Fruit fly (Drosophila melanogaster) whole organism, embryonic: Measurements from ENCODE around the gene CG2533.

ENCODE experiments used
- Aef1 ChIP-seq: fragments of 200-800 bp; sonication (Bioruptor generic); IDR thresholded peaks from 3 replicates; pipeline ENCODE4 v1.3.6; 2022; ENCODE audit warnings: missing biosample characterization, missing genetic modification characterization
- CG10274 ChIP-seq: fragments of 200-800 bp; sonication (Bioruptor generic); optimal IDR thresholded peaks from 3 replicates; lab custom pipeline; 2017; ENCODE audit warnings: missing biosample characterization, mild to moderate bottlenecking, missing genetic modification characterization
- CG13287 ChIP-seq: fragments of 200-800 bp; sonication (Bioruptor generic); IDR thresholded peaks from 2 replicates; pipeline ENCODE4 v1.3.6; 2022; ENCODE audit warnings: missing biosample characterization, missing genetic modification characterization; ENCODE audit not compliant: partially characterized antibody
- CG13424 ChIP-seq: fragments of 200-800 bp; sonication (Bioruptor generic); optimal IDR thresholded peaks from 2 replicates; lab custom pipeline; 2019; ENCODE audit warnings: missing biosample characterization, mild to moderate bottlenecking, missing genetic modification characterization, moderate library complexity
- CG14860 ChIP-seq: fragments of 200-800 bp; sonication (Bioruptor generic); IDR thresholded peaks from 3 replicates; pipeline ENCODE4 v1.3.6; 2022; ENCODE audit warnings: missing biosample characterization, missing genetic modification characterization; ENCODE audit not compliant: partially characterized antibody
- CG15479 ChIP-seq: fragments of 200-800 bp; sonication (Bioruptor generic); optimal IDR thresholded peaks from 3 replicates; lab custom pipeline; 2019; ENCODE audit warnings: missing biosample characterization, mild to moderate bottlenecking, missing genetic modification characterization, moderate library complexity
- CG15601 ChIP-seq: fragments of 200-800 bp; sonication (Bioruptor generic); optimal IDR thresholded peaks from 3 replicates; lab custom pipeline; 2019; ENCODE audit warnings: missing biosample characterization, mild to moderate bottlenecking, missing genetic modification characterization, moderate library complexity
- CG16815 ChIP-seq: fragments of 200-800 bp; sonication (Bioruptor generic); optimal IDR thresholded peaks from 3 replicates; lab custom pipeline; 2017; ENCODE audit warnings: missing biosample characterization, mild to moderate bottlenecking, missing genetic modification characterization
- CG2129 ChIP-seq: fragments of 200-800 bp; sonication (Bioruptor generic); IDR thresholded peaks from 2 replicates; pipeline ENCODE4 v1.3.6; 2022; ENCODE audit warnings: missing biosample characterization, missing genetic modification characterization; ENCODE audit not compliant: partially characterized antibody
- CG31365 ChIP-seq: fragments of 200-800 bp; sonication (Bioruptor generic); optimal IDR thresholded peaks from 2 replicates; lab custom pipeline; 2018; ENCODE audit warnings: missing biosample characterization, mild to moderate bottlenecking, missing genetic modification characterization
- CG34422 ChIP-seq: fragments of 200-800 bp; sonication (Bioruptor generic); IDR thresholded peaks from 3 replicates; pipeline ENCODE4 v1.3.6; 2022; ENCODE audit warnings: missing biosample characterization, missing genetic modification characterization
- CG6765 ChIP-seq: fragments of 200-800 bp; sonication (Bioruptor generic); optimal IDR thresholded peaks from 3 replicates; lab custom pipeline; 2017; ENCODE audit warnings: missing biosample characterization, mild to moderate bottlenecking, missing genetic modification characterization
- CG7271 ChIP-seq: fragments of 200-800 bp; sonication (Bioruptor generic); optimal IDR thresholded peaks from 2 replicates; lab custom pipeline; 2018; ENCODE audit warnings: missing biosample characterization, mild to moderate bottlenecking, missing genetic modification characterization, moderate library complexity
- CG7963 ChIP-seq: fragments of 200-800 bp; sonication (Bioruptor generic); IDR thresholded peaks from 3 replicates; pipeline ENCODE4 v1.3.6; 2022; ENCODE audit warnings: missing biosample characterization, missing genetic modification characterization; ENCODE audit not compliant: partially characterized antibody
- CG8290 ChIP-seq, 3 experiments: fragments of 200-800 bp; sonication (Bioruptor generic); optimal IDR thresholded peaks; 2 replicates each; lab custom pipeline; 2016 to 2019; ENCODE audit warnings: missing biosample characterization in 3 of 3, missing genetic modification characterization in 3 of 3, mild to moderate bottlenecking in 2 of 3, moderate library complexity in 1 of 3
- CHES-1-like ChIP-seq: fragments of 200-800 bp; sonication (Bioruptor generic); optimal IDR thresholded peaks from 2 replicates; lab custom pipeline; 2016; ENCODE audit warnings: missing biosample characterization, missing genetic modification characterization
- CoRest ChIP-seq: fragments of 200-800 bp; sonication (Bioruptor generic); optimal IDR thresholded peaks from 3 replicates; lab custom pipeline; 2018; ENCODE audit warnings: missing biosample characterization, mild to moderate bottlenecking, missing genetic modification characterization, moderate library complexity
- CrebB ChIP-seq: fragments of 200-800 bp; sonication (Bioruptor generic); optimal IDR thresholded peaks from 3 replicates; lab custom pipeline; 2018; ENCODE audit warnings: missing biosample characterization, mild to moderate bottlenecking, missing genetic modification characterization
- Deaf1 ChIP-seq: fragments of 200-800 bp; optimal IDR thresholded peaks from 3 replicates; lab custom pipeline; 2019; ENCODE audit warnings: missing biosample characterization, mild to moderate bottlenecking, missing genetic modification characterization, moderate library complexity
- Dfd ChIP-seq, 2 experiments: fragments of >200 bp; optimal IDR thresholded peaks; 2 replicates each; lab custom pipeline; 2017; ENCODE audit warnings: missing biosample characterization in 2 of 2, missing genetic modification characterization in 2 of 2
- Fer3 ChIP-seq: fragments of 200-800 bp; sonication (Bioruptor generic); optimal IDR thresholded peaks from 2 replicates; lab custom pipeline; 2018; ENCODE audit warnings: missing biosample characterization, mild to moderate bottlenecking, missing genetic modification characterization, moderate library complexity
- Gsc ChIP-seq: fragments of 200-800 bp; sonication (Bioruptor generic); IDR thresholded peaks from 2 replicates; pipeline ENCODE4 v1.3.6; 2022; ENCODE audit warnings: missing biosample characterization, missing genetic modification characterization
- Hr39 ChIP-seq: fragments of >200 bp; optimal IDR thresholded peaks from 2 replicates; lab custom pipeline; 2017
- Jarid2 ChIP-seq: fragments of 200-800 bp; sonication (Bioruptor generic); optimal IDR thresholded peaks from 3 replicates; lab custom pipeline; 2017; ENCODE audit warnings: mild to moderate bottlenecking, missing biosample characterization, missing genetic modification reagents, missing genetic modification characterization
- MBD-R2 ChIP-seq: fragments of 200-800 bp; sonication (Bioruptor generic); IDR thresholded peaks from 2 replicates; pipeline ENCODE4 v1.3.6; 2022; ENCODE audit warnings: missing biosample characterization, missing genetic modification characterization
- MESR4 ChIP-seq: fragments of 200-800 bp; sonication (Bioruptor generic); optimal IDR thresholded peaks from 2 replicates; lab custom pipeline; 2018; ENCODE audit warnings: missing biosample characterization, mild to moderate bottlenecking, missing genetic modification characterization, moderate library complexity
- Sin3A ChIP-seq: fragments of >200 bp; optimal IDR thresholded peaks from 2 replicates; lab custom pipeline; 2018
- bbx ChIP-seq: fragments of 200-800 bp; sonication (Bioruptor generic); IDR thresholded peaks from 2 replicates; pipeline ENCODE4 v1.3.6; 2022; ENCODE audit warnings: missing biosample characterization, missing genetic modification characterization; ENCODE audit not compliant: partially characterized antibody
- cg ChIP-seq: fragments of 200-800 bp; sonication (Bioruptor generic); optimal IDR thresholded peaks from 3 replicates; lab custom pipeline; 2019; ENCODE audit warnings: missing biosample characterization, mild to moderate bottlenecking, missing genetic modification characterization, moderate library complexity
- crp ChIP-seq, 2 experiments: fragments of 200-800 bp; sonication (Bioruptor generic); optimal IDR thresholded peaks; 2 replicates in 1 of 2; 3 replicates in 1 of 2; lab custom pipeline; 2017; ENCODE audit warnings: missing biosample characterization in 2 of 2, missing genetic modification characterization in 2 of 2, mild to moderate bottlenecking in 1 of 2, moderate library complexity in 1 of 2
- cwo ChIP-seq: fragments of 200-800 bp; sonication (Bioruptor generic); optimal IDR thresholded peaks from 3 replicates; lab custom pipeline; 2017; ENCODE audit warnings: missing biosample characterization, missing genetic modification characterization, mild to moderate bottlenecking, moderate library complexity, missing genetic modification reagents
- dan ChIP-seq: fragments of 200-800 bp; sonication (Bioruptor generic); IDR thresholded peaks from 2 replicates; pipeline ENCODE4 v1.3.6; 2022; ENCODE audit warnings: missing biosample characterization, missing genetic modification characterization
- disco-r ChIP-seq: fragments of 200-800 bp; sonication (Bioruptor generic); optimal IDR thresholded peaks from 2 replicates; lab custom pipeline; 2016; ENCODE audit warnings: missing biosample characterization, missing genetic modification characterization
- dmrt11E ChIP-seq: fragments of 200-800 bp; sonication (Bioruptor generic); optimal IDR thresholded peaks from 3 replicates; lab custom pipeline; 2018; ENCODE audit warnings: missing biosample characterization, mild to moderate bottlenecking, missing genetic modification characterization, moderate library complexity
- fd102C ChIP-seq: fragments of 200-800 bp; sonication (Bioruptor generic); optimal IDR thresholded peaks from 2 replicates; lab custom pipeline; 2018; ENCODE audit warnings: missing biosample characterization, mild to moderate bottlenecking, missing genetic modification characterization, moderate library complexity
- grn ChIP-seq: fragments of 200-800 bp; sonication (Bioruptor generic); optimal IDR thresholded peaks from 3 replicates; lab custom pipeline; 2017; ENCODE audit warnings: missing biosample characterization, missing genetic modification characterization
- hb ChIP-seq: fragments of 200-800 bp; sonication (Bioruptor generic); IDR thresholded peaks from 3 replicates; pipeline ENCODE4 v1.3.6; 2022; ENCODE audit warnings: missing biosample characterization, missing genetic modification characterization; ENCODE audit not compliant: partially characterized antibody
- hbn ChIP-seq: fragments of 200-800 bp; sonication (Bioruptor generic); IDR thresholded peaks from 2 replicates; pipeline ENCODE4 v1.3.6; 2022; ENCODE audit warnings: missing biosample characterization, missing genetic modification characterization; ENCODE audit not compliant: partially characterized antibody
- inv ChIP-seq: fragments of 200-800 bp; sonication (Bioruptor generic); IDR thresholded peaks from 2 replicates; pipeline ENCODE4 v1.3.6; 2022; ENCODE audit warnings: missing biosample characterization, missing genetic modification characterization; ENCODE audit not compliant: partially characterized antibody
- knrl ChIP-seq: fragments of 200-800 bp; sonication (Bioruptor generic); IDR thresholded peaks from 3 replicates; pipeline ENCODE4 v1.3.6; 2022; ENCODE audit warnings: missing biosample characterization, missing genetic modification characterization; ENCODE audit not compliant: partially characterized antibody
- nom ChIP-seq: fragments of 200-800 bp; sonication (Bioruptor generic); optimal IDR thresholded peaks from 2 replicates; lab custom pipeline; 2017; ENCODE audit warnings: missing biosample characterization, missing genetic modification characterization, mild to moderate bottlenecking, moderate library complexity, missing genetic modification reagents
- pzg ChIP-seq: fragments of 200-800 bp; sonication (Bioruptor generic); optimal IDR thresholded peaks from 3 replicates; lab custom pipeline; 2018; ENCODE audit warnings: missing biosample characterization, mild to moderate bottlenecking, missing genetic modification characterization, moderate library complexity
- scrt ChIP-seq: fragments of 200-800 bp; sonication (Bioruptor generic); optimal IDR thresholded peaks from 2 replicates; lab custom pipeline; 2018; ENCODE audit warnings: missing biosample characterization, mild to moderate bottlenecking, missing genetic modification characterization, moderate library complexity
- sens ChIP-seq: fragments of 200-800 bp; sonication (Bioruptor generic); peaks from one replicate; lab custom pipeline; 2016; ENCODE audit warnings: missing biosample characterization, missing genetic modification characterization
- sim ChIP-seq: fragments of 200-800 bp; sonication (Bioruptor generic); IDR thresholded peaks from 2 replicates; pipeline ENCODE4 v1.3.6; 2022; ENCODE audit warnings: missing biosample characterization, missing genetic modification characterization
- sna ChIP-seq: fragments of 200-800 bp; sonication (Bioruptor generic); IDR thresholded peaks from 2 replicates; pipeline ENCODE4 v1.3.6; 2022; ENCODE audit warnings: missing biosample characterization, missing genetic modification characterization; ENCODE audit not compliant: partially characterized antibody
- tll ChIP-seq, 2 experiments: fragments of 200-800 bp in 1 of 2; fragments of >200 bp in 1 of 2; sonication (Bioruptor generic) in 1 of 2; optimal IDR thresholded peaks; 2 replicates each; lab custom pipeline; 2017 to 2019; ENCODE audit warnings: missing biosample characterization in 2 of 2, missing genetic modification characterization in 2 of 2, mild to moderate bottlenecking in 1 of 2, moderate library complexity in 1 of 2
- ttk ChIP-seq: fragments of 200-800 bp; sonication (Bioruptor generic); IDR thresholded peaks from 2 replicates; pipeline ENCODE4 v2.1.2; 2022; ENCODE audit warnings: missing biosample characterization, missing genetic modification characterization
- unc-4 ChIP-seq: fragments of 200-800 bp; sonication (Bioruptor generic); IDR thresholded peaks from 2 replicates; pipeline ENCODE4 v1.3.6; 2022; ENCODE audit warnings: missing biosample characterization, missing genetic modification characterization; ENCODE audit not compliant: partially characterized antibody

Gene CG2533

dm6 chrX:11611645-11612079 is 7.7 kb upstream of the CG2533 start, which contains the start of the genes CG2247 and CG1703 (continued):
- TF ChIP-seq MBD-R2 (GFP tag; lab: Robert Waterston, UW) (0 out of 2 replicates have a peak, but pooled peaks have one; percentile 19), fd102C (no peak), Gsc (GFP tag; lab: Robert Waterston, UW) (no peak), Deaf1 (tag; lab: Kevin White, UChicago) (peak; percentile 43), CG8290 (GFP tag; optimal IDR thresholded peaks at IDR 0.05; lab: Kevin White, UChicago) (peak; percentile 51), CG8290 (tag; optimal IDR thresholded peaks at IDR 0.05; lab: Kevin White, UChicago) (no peak), CHES-1-like (GFP tag; lab: Kevin White, UChicago) (no peak), CG7271 (tag; lab: Kevin White, UChicago) (no peak), CG14860 (GFP tag; lab: Robert Waterston, UW) (peak; percentile 76), tll (GFP tag; optimal IDR thresholded peaks at IDR 0.05; lab: Kevin White, UChicago) (peak in 1 of 2 experiments; percentile 51), unc-4 (peak; percentile 89), inv (peak; percentile 80), Fer3 (tag; lab: Kevin White, UChicago) (no peak), CG13287 (peak; percentile 88), dmrt11E (peak; percentile 11), CG15479 (peak; percentile 45), Dfd (GFP tag; optimal IDR thresholded peaks at IDR 0.05; lab: Kevin White, UChicago) (no peak), disco-r (GFP tag; lab: Kevin White, UChicago) (no peak), scrt (peak; percentile 28), pzg (GFP tag; lab: Kevin White, UChicago) (peak; percentile 78), hb (GFP tag; lab: Robert Waterston, UW) (peak; percentile 68; the same call in 2 of the 3 replicates), CG6765 (no peak), dan (GFP tag; lab: Robert Waterston, UW) (no peak), Hr39 (lab: Kevin White, UChicago) (no peak), CG2129 (GFP tag; lab: Robert Waterston, UW) (peak; percentile 45), sim (GFP tag; lab: Robert Waterston, UW) (no peak), knrl (GFP tag; lab: Robert Waterston, UW) (peak; percentile 88), CG16815 (GFP tag; lab: Kevin White, UChicago) (no peak), cwo (peak; percentile 72), hbn (peak; percentile 78), CG7963 (GFP tag; lab: Robert Waterston, UW) (peak; percentile 36; the same call in 1 of the 3 replicates), Sin3A (no peak), bbx (GFP tag; lab: Robert Waterston, UW) (peak; percentile 81), CrebB (tag; lab: Kevin White, UChicago) (no peak), grn (GFP tag; lab: Kevin White, UChicago) (peak; percentile 26), crp (GFP tag; optimal IDR thresholded peaks at IDR 0.05; lab: Kevin White, UChicago) (peak in 1 of 2 experiments; percentile 49), CG15601 (tag; lab: Kevin White, UChicago) (peak; percentile 35), Aef1 (GFP tag; lab: Robert Waterston, UW) (peak; percentile 81), CG13424 (tag; lab: Kevin White, UChicago) (no peak)

- TF ChIP-seq cg (GFP tag; lab: Kevin White, UChicago) (peak; percentile 80), ttk (GFP tag; lab: Robert Waterston, UW) (no peak), Jarid2 (GFP tag; lab: Kevin White, UChicago) (peak; percentile 22), MESR4 (GFP tag; lab: Kevin White, UChicago) (peak; percentile 11), CoRest (tag; lab: Kevin White, UChicago) (no peak), nom (GFP tag; lab: Kevin White, UChicago) (peak; percentile 62), CG10274 (GFP tag; lab: Kevin White, UChicago) (no peak), sens (GFP tag; lab: Kevin White, UChicago) (peak; percentile 7), CG34422 (GFP tag; lab: Robert Waterston, UW) (0 out of 3 replicates have a peak, but pooled peaks have one; percentile 47), CG31365 (tag; lab: Kevin White, UChicago) (no peak), sna (0 out of 2 replicates have a peak, but pooled peaks have one; percentile 6)
Measured at dm6 chrX:11611056-11611644, 7.2 kb upstream of the CG2533 start.
